Worm (Caenorhabditis elegans) whole organism, L2 larva: Measurements from ENCODE around the gene F13A7.14.

Experiments
- lin-11 ChIP-seq: fragments of 150-350 bp; sonication (generic microtip); optimal IDR thresholded peaks from 2 replicates; lab custom pipeline; 2014; ENCODE audit warnings: missing biosample characterization, missing genetic modification characterization, inconsistent platforms, mixed read lengths
- nhr-237 ChIP-seq: fragments of 150-350 bp; optimal IDR thresholded peaks from 2 replicates; lab custom pipeline; 2014; ENCODE audit warnings: missing biosample characterization, missing genetic modification characterization
- nhr-25 ChIP-seq: fragments of 150-350 bp; sonication (generic microtip); optimal IDR thresholded peaks from 3 replicates; lab custom pipeline; 2014; ENCODE audit warnings: missing biosample characterization, missing genetic modification characterization
- nhr-6 ChIP-seq: fragments of 150-350 bp; optimal IDR thresholded peaks from 2 replicates; lab custom pipeline; 2014; ENCODE audit warnings: missing biosample characterization, missing genetic modification characterization
- sem-4 ChIP-seq: fragments of 150-350 bp; optimal IDR thresholded peaks from 2 replicates; lab custom pipeline; 2014; ENCODE audit warnings: missing biosample characterization, missing genetic modification reagents, missing genetic modification characterization
- ztf-11 ChIP-seq: sonication (generic microtip); optimal IDR thresholded peaks from 2 replicates; lab custom pipeline; 2017; ENCODE audit warnings: missing biosample characterization, missing genetic modification characterization
- ztf-4 ChIP-seq: fragments of 150-350 bp; optimal IDR thresholded peaks from 2 replicates; lab custom pipeline; 2014; ENCODE audit warnings: missing biosample characterization, missing genetic modification characterization

DNA sequence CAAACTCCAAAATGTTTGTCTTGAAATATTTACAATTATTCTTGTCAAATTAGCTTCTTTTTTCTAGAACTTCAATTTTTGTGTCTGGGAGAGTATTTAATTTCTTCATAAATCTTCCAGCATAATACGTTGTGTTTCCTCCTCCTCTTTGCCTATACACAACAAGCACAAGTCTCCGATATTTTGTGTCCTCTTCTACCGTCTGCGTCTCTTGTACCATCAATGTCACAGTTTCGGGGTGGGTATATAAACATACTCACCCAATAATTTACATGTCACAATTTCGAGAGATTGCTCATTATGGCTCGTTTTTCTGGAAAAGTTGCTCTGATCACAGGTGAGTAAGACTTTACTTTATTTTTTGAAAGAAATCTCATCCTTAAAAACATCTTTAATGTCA lies 35.9 kb downstream of the F13A7.14 start, which contains the start of gene F26D2.15:
- no peak for TF ChIP-seq nhr-237 (tag; lab: Kevin White, UChicago)
- no peak for TF ChIP-seq lin-11
- no peak for TF ChIP-seq sem-4 (tag; lab: Kevin White, UChicago)
- no peak for TF ChIP-seq ztf-4 (tag; lab: Kevin White, UChicago)
- TF ChIP-seq ztf-11 (tag; lab: Kevin White, UChicago), result no peak
- TF ChIP-seq nhr-25, result no peak
- TF ChIP-seq nhr-6 (tag; lab: Kevin White, UChicago), result no peak
